Fruit fly (Drosophila melanogaster) whole organism, embryonic: ENCODE measurements around the gene CG44437.

Source experiments
- CG11696 ChIP-seq: fragments of 200-800 bp; sonication (Bioruptor generic); IDR thresholded peaks from 2 replicates; pipeline ENCODE4 v1.3.6; 2022; ENCODE audit warnings: missing biosample characterization, missing genetic modification characterization
- CG13424 ChIP-seq: fragments of 200-800 bp; sonication (Bioruptor generic); optimal IDR thresholded peaks from 2 replicates; lab custom pipeline; 2019; ENCODE audit warnings: missing biosample characterization, mild to moderate bottlenecking, missing genetic modification characterization, moderate library complexity
- CG15696 ChIP-seq: fragments of 200-800 bp; sonication (Bioruptor generic); optimal IDR thresholded peaks from 2 replicates; lab custom pipeline; 2019; ENCODE audit warnings: missing biosample characterization, mild to moderate bottlenecking, missing genetic modification characterization, moderate library complexity
- CG16813 ChIP-seq: fragments of 200-800 bp; sonication (Bioruptor generic); IDR thresholded peaks from 3 replicates; pipeline ENCODE4 v1.3.6; 2022; ENCODE audit warnings: missing biosample characterization, missing genetic modification characterization; ENCODE audit not compliant: partially characterized antibody
- CG17186 ChIP-seq: fragments of 200-800 bp; sonication (Bioruptor generic); optimal IDR thresholded peaks from 3 replicates; lab custom pipeline; 2017; ENCODE audit warnings: missing biosample characterization, missing genetic modification reagents, missing genetic modification characterization
- CG2116 ChIP-seq: fragments of 200-800 bp; sonication (Bioruptor generic); optimal IDR thresholded peaks from 3 replicates; lab custom pipeline; 2018; ENCODE audit warnings: missing biosample characterization, mild to moderate bottlenecking, missing genetic modification characterization
- CG2129 ChIP-seq: fragments of 200-800 bp; sonication (Bioruptor generic); IDR thresholded peaks from 2 replicates; pipeline ENCODE4 v1.3.6; 2022; ENCODE audit warnings: missing biosample characterization, missing genetic modification characterization; ENCODE audit not compliant: partially characterized antibody
- CG2875 ChIP-seq: fragments of 200-800 bp; sonication (Bioruptor generic); optimal IDR thresholded peaks from 2 replicates; lab custom pipeline; 2017; ENCODE audit warnings: missing biosample characterization, mild to moderate bottlenecking, missing genetic modification characterization, missing genetic modification reagents
- CG3995 ChIP-seq: fragments of 200-800 bp; sonication (Bioruptor generic); optimal IDR thresholded peaks from 3 replicates; lab custom pipeline; 2016; ENCODE audit warnings: missing biosample characterization, missing genetic modification characterization
- CG4617 ChIP-seq: fragments of 200-800 bp; sonication (Bioruptor generic); optimal IDR thresholded peaks from 3 replicates; lab custom pipeline; 2016; ENCODE audit warnings: missing biosample characterization, missing genetic modification characterization, borderline replicate concordance
- CG6689 ChIP-seq: fragments of 200-800 bp; sonication (Bioruptor generic); IDR thresholded peaks from 2 replicates; pipeline ENCODE4 v1.3.6; 2022; ENCODE audit warnings: missing biosample characterization, missing genetic modification characterization
- CG6791 ChIP-seq: fragments of 200-800 bp; sonication (Bioruptor generic); IDR thresholded peaks from 3 replicates; pipeline ENCODE4 v1.3.6; 2022; ENCODE audit warnings: missing biosample characterization, missing genetic modification characterization; ENCODE audit not compliant: partially characterized antibody
- CG7963 ChIP-seq: fragments of 200-800 bp; sonication (Bioruptor generic); IDR thresholded peaks from 3 replicates; pipeline ENCODE4 v1.3.6; 2022; ENCODE audit warnings: missing biosample characterization, missing genetic modification characterization; ENCODE audit not compliant: partially characterized antibody
- Dbx ChIP-seq: fragments of 200-800 bp; sonication (Bioruptor generic); IDR thresholded peaks from 3 replicates; pipeline ENCODE4 v1.3.6; 2022; ENCODE audit warnings: missing biosample characterization, missing genetic modification characterization
- Deaf1 ChIP-seq: fragments of 200-800 bp; optimal IDR thresholded peaks from 3 replicates; lab custom pipeline; 2019; ENCODE audit warnings: missing biosample characterization, mild to moderate bottlenecking, missing genetic modification characterization, moderate library complexity
- Dp ChIP-seq: fragments of 200-800 bp; sonication (Bioruptor generic); optimal IDR thresholded peaks from 2 replicates; lab custom pipeline; 2018; ENCODE audit warnings: missing biosample characterization, mild to moderate bottlenecking, missing genetic modification characterization, moderate library complexity
- Ets97D ChIP-seq: fragments of 200-800 bp; sonication (Bioruptor generic); optimal IDR thresholded peaks from 3 replicates; lab custom pipeline; 2016; ENCODE audit warnings: missing biosample characterization, missing genetic modification characterization
- Myb ChIP-seq: fragments of 200-800 bp; sonication (Bioruptor generic); optimal IDR thresholded peaks from 2 replicates; lab custom pipeline; 2016; ENCODE audit warnings: missing biosample characterization, missing genetic modification characterization
- NFAT ChIP-seq: fragments of 200-800 bp; sonication (Bioruptor generic); IDR thresholded peaks from 2 replicates; pipeline ENCODE4 v1.3.6; 2022; ENCODE audit warnings: missing biosample characterization, missing genetic modification characterization
- Scr ChIP-seq: fragments of 200-800 bp; sonication (Bioruptor generic); IDR thresholded peaks from 2 replicates; pipeline ENCODE4 v1.3.6; 2022; ENCODE audit warnings: missing biosample characterization, missing genetic modification characterization; ENCODE audit not compliant: partially characterized antibody
- Sin3A ChIP-seq: fragments of >200 bp; optimal IDR thresholded peaks from 2 replicates; lab custom pipeline; 2018
- Vsx1 ChIP-seq: fragments of 200-800 bp; sonication (Bioruptor generic); optimal IDR thresholded peaks from 2 replicates; lab custom pipeline; 2017; ENCODE audit warnings: missing biosample characterization, mild to moderate bottlenecking, missing genetic modification characterization, missing genetic modification reagents
- Xrp1 ChIP-seq: fragments of 200-800 bp; sonication (Bioruptor generic); IDR thresholded peaks from 2 replicates; pipeline ENCODE4 v1.3.6; 2022; ENCODE audit warnings: missing biosample characterization, missing genetic modification characterization
- ara ChIP-seq: fragments of 200-800 bp; sonication (Bioruptor generic); IDR thresholded peaks from 2 replicates; pipeline ENCODE4 v1.3.6; 2022; ENCODE audit warnings: missing biosample characterization, missing genetic modification characterization
- cg ChIP-seq: fragments of 200-800 bp; sonication (Bioruptor generic); optimal IDR thresholded peaks from 3 replicates; lab custom pipeline; 2019; ENCODE audit warnings: missing biosample characterization, mild to moderate bottlenecking, missing genetic modification characterization, moderate library complexity
- fd3F ChIP-seq: fragments of 200-800 bp; sonication (Bioruptor generic); optimal IDR thresholded peaks from 2 replicates; lab custom pipeline; 2018; ENCODE audit warnings: missing biosample characterization, mild to moderate bottlenecking, missing genetic modification characterization, moderate library complexity
- inv ChIP-seq: fragments of 200-800 bp; sonication (Bioruptor generic); IDR thresholded peaks from 2 replicates; pipeline ENCODE4 v1.3.6; 2022; ENCODE audit warnings: missing biosample characterization, missing genetic modification characterization; ENCODE audit not compliant: partially characterized antibody
- nau ChIP-seq: fragments of 200-800 bp; sonication (Bioruptor generic); optimal IDR thresholded peaks from 3 replicates; lab custom pipeline; 2017; ENCODE audit warnings: missing biosample characterization, mild to moderate bottlenecking, missing genetic modification characterization, missing genetic modification reagents
- onecut ChIP-seq: fragments of 200-800 bp; sonication (Bioruptor generic); IDR thresholded peaks from 2 replicates; pipeline ENCODE4 v1.3.6; 2022; ENCODE audit warnings: missing biosample characterization, missing genetic modification characterization
- phol ChIP-seq: fragments of 200-800 bp; sonication (Bioruptor generic); optimal IDR thresholded peaks from 3 replicates; lab custom pipeline; 2018; ENCODE audit warnings: missing biosample characterization, mild to moderate bottlenecking, missing genetic modification characterization, moderate library complexity
- slou ChIP-seq: fragments of 200-800 bp; sonication (Bioruptor generic); optimal IDR thresholded peaks from 3 replicates; lab custom pipeline; 2016; ENCODE audit warnings: missing biosample characterization, missing genetic modification characterization
- trh ChIP-seq: fragments of 200-800 bp; sonication (Bioruptor generic); optimal IDR thresholded peaks from 2 replicates; lab custom pipeline; 2016; ENCODE audit warnings: missing biosample characterization, missing genetic modification characterization
- zen2 ChIP-seq: fragments of 200-800 bp; sonication (Bioruptor generic); IDR thresholded peaks from 3 replicates; pipeline ENCODE4 v1.3.6; 2022; ENCODE audit warnings: missing biosample characterization, missing genetic modification characterization; ENCODE audit not compliant: partially characterized antibody

The CG44437 gene

dm6 chrX:13154783-13155182, 47.3 kb downstream of the CG44437 start, which contains the start of the genes CG4318 and CG4332 (continued):
- 0 out of 3 replicates have a peak, but pooled peaks have one; percentile 7 for TF ChIP-seq Dbx
- TF ChIP-seq Sin3A (lab: Kevin White, UChicago) = peak; percentile 38
- TF ChIP-seq Scr = peak; percentile 87
- no peak for TF ChIP-seq CG11696 (GFP tag; lab: Robert Waterston, UW)
- peak; percentile 59; the same call in 1 of the 2 replicates for TF ChIP-seq CG2129
- no peak for TF ChIP-seq onecut (GFP tag; lab: Robert Waterston, UW)
- TF ChIP-seq Vsx1 (GFP tag; lab: Kevin White, UChicago) = no peak
- peak; percentile 79 for TF ChIP-seq inv (GFP tag; lab: Robert Waterston, UW)
- TF ChIP-seq CG6791 (GFP tag; lab: Robert Waterston, UW) = peak; percentile 90
- TF ChIP-seq ara (GFP tag; lab: Robert Waterston, UW) = peak; percentile 6; the same call in 1 of the 2 replicates
- peak; percentile 30 for TF ChIP-seq phol
- no peak for TF ChIP-seq CG15696 (tag; lab: Kevin White, UChicago)
- peak; percentile 90 for TF ChIP-seq zen2
- TF ChIP-seq CG4617 (GFP tag; lab: Kevin White, UChicago) = peak; percentile 2
- TF ChIP-seq trh (GFP tag; lab: Kevin White, UChicago) = no peak
- TF ChIP-seq fd3F (GFP tag; lab: Kevin White, UChicago) = no peak
- no peak for TF ChIP-seq CG2875
- peak; percentile 33 for TF ChIP-seq cg
- peak; percentile 22 for TF ChIP-seq Dp
- TF ChIP-seq CG7963 (GFP tag; lab: Robert Waterston, UW) = peak; percentile 68
- TF ChIP-seq Deaf1 (tag; lab: Kevin White, UChicago) = no peak
- peak; percentile 41 for TF ChIP-seq CG2116 (GFP tag; lab: Kevin White, UChicago)
- TF ChIP-seq CG6689 (GFP tag; lab: Robert Waterston, UW) = no peak
- peak; percentile 85 for TF ChIP-seq CG16813 (GFP tag; lab: Robert Waterston, UW)
- no peak for TF ChIP-seq Xrp1 (GFP tag; lab: Robert Waterston, UW)
- TF ChIP-seq CG17186 (GFP tag; lab: Kevin White, UChicago) = no peak
- no peak for TF ChIP-seq CG13424 (tag; lab: Kevin White, UChicago)
- peak; percentile 40 for TF ChIP-seq Ets97D
- no peak for TF ChIP-seq nau (GFP tag; lab: Kevin White, UChicago)
- no peak for TF ChIP-seq slou (GFP tag; lab: Kevin White, UChicago)
- peak; percentile 92 for TF ChIP-seq Myb (GFP tag; lab: Kevin White, UChicago)
- peak; percentile 36 for TF ChIP-seq CG3995 (GFP tag; lab: Kevin White, UChicago)
- TF ChIP-seq NFAT (GFP tag; lab: Robert Waterston, UW) = no peak
